Fruit fly (Drosophila melanogaster) whole organism: Measurements from ENCODE around the gene Nubp2.

Source experiments
- CG8478 ChIP-seq: fragments of >200 bp; optimal IDR thresholded peaks from 2 replicates; lab custom pipeline; 2018; ENCODE audit warnings: inconsistent platforms
- Dll ChIP-seq: fragments of >200 bp; optimal IDR thresholded peaks from 2 replicates; lab custom pipeline; 2017
- EcR ChIP-seq, 2 experiments: fragments of >200 bp; optimal IDR thresholded peaks; 2 replicates each; lab custom pipeline; 2017; ENCODE audit warnings: missing biosample characterization in 2 of 2, missing genetic modification characterization in 2 of 2, missing genetic modification reagents in 2 of 2
- pan ChIP-seq: fragments of >200 bp; optimal IDR thresholded peaks from 2 replicates; lab custom pipeline; 2017
- psq ChIP-seq: fragments of >200 bp; optimal IDR thresholded peaks from 2 replicates; lab custom pipeline; 2017
- usp ChIP-seq: fragments of >200 bp; optimal IDR thresholded peaks from 2 replicates; lab custom pipeline; 2017; ENCODE audit warnings: missing biosample characterization, missing genetic modification characterization, mixed read lengths

Gene Nubp2

dm6 chr3L:20570134-20570533, 43.8 kb downstream of the Nubp2 start:
- TF ChIP-seq psq (lab: Kevin White, UChicago) (no peak), Dll (lab: Kevin White, UChicago) (no peak), EcR (GFP tag; optimal IDR thresholded peaks at IDR 0.05; lab: Kevin White, UChicago) (no peak), usp (GFP tag; lab: Kevin White, UChicago) (no peak), CG8478 (lab: Kevin White, UChicago) (no peak), pan (lab: Kevin White, UChicago) (no peak)

- TF ChIP-seq EcR (GFP tag; optimal IDR thresholded peaks at IDR 0.05; lab: Kevin White, UChicago) = no peak
- TF ChIP-seq usp (GFP tag; lab: Kevin White, UChicago) = no peak
- TF ChIP-seq CG8478 (lab: Kevin White, UChicago) = no peak
- no peak for TF ChIP-seq psq (lab: Kevin White, UChicago)
- TF ChIP-seq Dll (lab: Kevin White, UChicago) = no peak
- no peak for TF ChIP-seq pan (lab: Kevin White, UChicago)
These were observed 50.1 kb downstream of the Nubp2 start for dm6 chr3L:20576504-20576903.
